Fruit fly (Drosophila melanogaster): Measurements from ENCODE around the gene ACXE.

DNA sequence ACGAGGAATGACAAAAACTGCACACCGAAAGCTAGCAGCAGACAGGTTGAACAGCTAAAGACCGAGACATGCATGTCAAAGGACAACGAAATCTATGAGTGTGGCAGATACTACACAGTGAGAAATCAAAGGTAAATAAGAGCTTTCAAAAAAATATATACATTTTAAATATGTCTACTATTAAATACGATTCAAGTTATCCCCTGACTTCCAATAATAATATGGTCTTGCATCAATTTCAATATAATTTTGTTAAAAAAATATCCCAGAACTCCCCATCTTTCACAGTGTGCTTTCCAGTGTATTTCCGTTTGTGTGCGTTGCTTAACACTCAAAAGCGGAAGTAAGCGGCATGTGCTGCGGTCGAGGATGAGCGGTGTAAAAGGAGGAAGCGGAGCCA, 7.6 kb downstream of the ACXE start:
- TF ChIP-seq CG17806 (tag; optimal IDR thresholded peaks at IDR 0.05) (no peak), gl (tag; optimal IDR thresholded peaks at IDR 0.05) (no peak), CG34367 (tag; optimal IDR thresholded peaks at IDR 0.05) (peak; percentile 27)

Measured in whole organism, pupa.